Worm (Caenorhabditis elegans) whole organism, early embryonic: ENCODE measurements around the gene dct-1.

ENCODE experiments used
- F13C5.2 ChIP-seq: sonication (generic microtip); optimal IDR thresholded peaks from 2 replicates; lab custom pipeline; 2017; ENCODE audit warnings: mild to moderate bottlenecking, missing genetic modification characterization, inconsistent platforms, missing compliant biosample characterization
- ama-1 ChIP-seq: fragments of 150-350 bp; optimal IDR thresholded peaks from 2 replicates; lab custom pipeline; 2014
- flt-1 ChIP-seq: fragments of 200-800 bp; sonication (Bioruptor generic); IDR thresholded peaks from 2 replicates; pipeline ENCODE4 v1.3.6; 2022; ENCODE audit warnings: missing genetic modification characterization, missing compliant biosample characterization
- hmg-4 ChIP-seq: fragments of 200-800 bp; sonication (Bioruptor generic); optimal IDR thresholded peaks from 2 replicates; lab custom pipeline; 2018; ENCODE audit warnings: mild to moderate bottlenecking, missing genetic modification characterization, missing compliant biosample characterization
- hnd-1 ChIP-seq: sonication (generic microtip); optimal IDR thresholded peaks from 2 replicates; lab custom pipeline; 2016; ENCODE audit warnings: missing genetic modification characterization, missing compliant biosample characterization
- pes-1 ChIP-seq: fragments of 200-800 bp; sonication (Bioruptor generic); IDR thresholded peaks from 2 replicates; pipeline ENCODE4 v1.3.6; 2022; ENCODE audit warnings: missing genetic modification reagents, missing genetic modification characterization, missing compliant biosample characterization
- sea-1 ChIP-seq: fragments of 200-800 bp; sonication (Bioruptor generic); conservative IDR thresholded peaks from 2 replicates; pipeline ENCODE4 v1.3.6; 2022; ENCODE audit warnings: missing genetic modification characterization, missing compliant biosample characterization
- tra-4 ChIP-seq: sonication (generic microtip); optimal IDR thresholded peaks from 2 replicates; lab custom pipeline; 2017; ENCODE audit warnings: missing genetic modification characterization, missing compliant biosample characterization

- TF ChIP-seq ama-1 (lab: Kevin White, UChicago) (no peak), F13C5.2 (tag; lab: Kevin White, UChicago) (no peak), tra-4 (tag; lab: Kevin White, UChicago) (no peak), sea-1 (GFP tag; lab: Robert Waterston, UW) (no peak), pes-1 (GFP tag; lab: Robert Waterston, UW) (no peak), hnd-1 (tag; lab: Kevin White, UChicago) (no peak), hmg-4 (GFP tag; lab: Kevin White, UChicago) (no peak), flt-1 (no peak)
Measured at ce11 chrX:8004845-8005244, 50.7 kb downstream of the dct-1 start.
